Fruit fly (Drosophila melanogaster): Measurements from ENCODE around the gene CG3652.

The CG3652 gene

DNA sequence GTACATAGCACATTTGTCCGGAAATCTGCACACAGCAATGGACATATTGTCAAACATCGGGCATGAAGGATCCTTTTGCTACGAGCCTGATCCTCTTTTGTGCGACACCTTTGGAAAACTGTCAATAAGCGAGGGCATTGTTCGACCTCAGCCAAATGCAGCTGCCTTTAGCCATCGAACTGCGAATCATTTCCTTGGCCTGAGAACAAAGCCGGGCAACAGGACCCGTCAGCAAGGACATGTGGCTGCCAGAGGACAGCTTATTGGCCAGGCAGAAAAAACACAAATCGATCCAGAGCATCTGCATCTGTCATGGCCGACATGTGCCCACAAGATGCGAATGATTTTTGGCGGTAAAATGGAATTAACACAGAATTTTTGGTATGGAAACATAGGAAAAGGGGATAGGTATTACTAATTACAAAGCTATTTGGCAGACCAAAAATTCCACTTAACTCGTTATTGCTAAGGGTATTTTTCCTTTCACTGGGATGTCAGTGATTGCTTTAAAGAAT lies 23.6 kb downstream of the CG3652 start:
- TF ChIP-seq CG12605 (GFP tag; IDR thresholded peaks at IDR 0.05) (no peak), CG13204 (GFP tag; optimal IDR thresholded peaks at IDR 0.05) (no peak), CG9948 (tag; optimal IDR thresholded peaks at IDR 0.05) (no peak), rn (GFP tag; IDR thresholded peaks at IDR 0.05) (no peak), D1 (tag; optimal IDR thresholded peaks at IDR 0.05) (no peak), Pif1B (GFP tag; optimal IDR thresholded peaks at IDR 0.05) (no peak), CG14655 (GFP tag; optimal IDR thresholded peaks at IDR 0.05) (no peak)

DNA sequence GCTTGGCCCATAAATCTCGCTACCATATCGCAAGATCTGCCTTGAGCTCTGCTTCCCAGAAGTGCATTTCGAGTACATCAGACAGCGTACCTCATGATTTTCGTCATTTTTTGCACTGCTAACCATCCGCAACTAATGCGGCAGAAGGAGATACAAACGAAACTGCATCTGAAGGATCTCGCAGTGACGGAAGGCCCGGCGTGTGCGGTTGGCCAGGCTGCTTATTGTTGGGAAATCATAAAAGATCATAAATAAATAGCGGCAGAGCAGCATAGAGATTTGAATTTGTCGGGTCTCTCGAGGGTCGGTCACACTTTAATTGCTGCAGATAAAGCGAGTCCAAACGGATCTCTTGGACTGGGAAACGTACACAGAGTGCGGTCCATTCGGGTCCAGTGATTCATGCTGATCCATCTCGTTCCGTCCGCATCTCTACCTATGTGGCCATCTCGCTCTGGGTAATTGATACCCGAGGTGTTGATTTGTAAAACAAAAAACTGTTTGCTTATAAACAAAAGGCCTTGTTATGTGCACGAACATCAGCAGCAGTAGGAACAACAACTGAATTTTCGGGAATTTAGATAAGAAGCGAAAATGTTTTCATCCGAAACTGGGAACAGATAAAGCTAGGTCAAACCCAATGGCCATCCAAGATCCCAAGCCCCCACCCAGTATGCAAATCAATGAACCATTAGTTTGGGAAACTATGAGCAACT lies 25.0 kb downstream of the CG3652 start:
- no peak for TF ChIP-seq CG34367 (tag; optimal IDR thresholded peaks at IDR 0.05)
- no peak for TF ChIP-seq Ets98B (GFP tag; IDR thresholded peaks at IDR 0.05)
- TF ChIP-seq CG15710 (tag; optimal IDR thresholded peaks at IDR 0.05) = no peak
- TF ChIP-seq CG10348 (GFP tag; IDR thresholded peaks at IDR 0.05) = no peak
- no peak for TF ChIP-seq CG17806 (tag; optimal IDR thresholded peaks at IDR 0.05)
- no peak for TF ChIP-seq Pif1A (GFP tag; optimal IDR thresholded peaks at IDR 0.05)
- no peak for TF ChIP-seq Snoo (tag; optimal IDR thresholded peaks at IDR 0.05)
- no peak for TF ChIP-seq fd96Ca (GFP tag; IDR thresholded peaks at IDR 0.05)
- TF ChIP-seq CG8301 (tag; optimal IDR thresholded peaks at IDR 0.05) = no peak
- TF ChIP-seq CG9948 (tag; optimal IDR thresholded peaks at IDR 0.05) = no peak
- TF ChIP-seq CG8159 (tag; optimal IDR thresholded peaks at IDR 0.05) = no peak
- no peak for TF ChIP-seq CG32121 (GFP tag; IDR thresholded peaks at IDR 0.05)
- TF ChIP-seq EcR (GFP tag; optimal IDR thresholded peaks at IDR 0.05) = no peak
- no peak for TF ChIP-seq rn (GFP tag; IDR thresholded peaks at IDR 0.05)
- no peak for TF ChIP-seq CG4496 (GFP tag; IDR thresholded peaks at IDR 0.05)
- no peak for TF ChIP-seq gl (tag; optimal IDR thresholded peaks at IDR 0.05)

DNA sequence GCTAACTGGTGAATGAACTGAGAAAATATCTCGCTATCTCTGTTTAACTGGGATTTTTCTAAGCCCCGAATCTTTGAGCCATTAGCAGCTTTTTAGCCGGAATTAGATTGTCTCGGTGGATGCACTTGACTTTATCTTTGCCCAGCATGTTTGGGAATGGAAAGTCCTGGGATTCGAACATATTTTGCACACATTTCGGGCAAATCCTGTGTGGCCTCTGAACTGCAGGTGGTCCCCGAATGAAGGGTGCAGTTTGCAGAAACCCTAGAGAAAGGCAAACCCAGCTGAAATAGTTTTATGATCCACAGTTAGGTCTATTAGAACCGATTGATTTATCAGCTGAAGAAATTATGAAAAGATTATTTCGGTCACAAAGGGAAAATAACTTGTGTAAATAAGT lies 27.0 kb downstream of the CG3652 start:
- TF ChIP-seq Pif1A (GFP tag; optimal IDR thresholded peaks at IDR 0.05) (no peak), CG34367 (tag; optimal IDR thresholded peaks at IDR 0.05) (no peak), CG14655 (GFP tag; optimal IDR thresholded peaks at IDR 0.05) (no peak), rn (GFP tag; IDR thresholded peaks at IDR 0.05) (no peak), Pif1B (GFP tag; optimal IDR thresholded peaks at IDR 0.05) (no peak), gl (tag; optimal IDR thresholded peaks at IDR 0.05) (no peak), CG4496 (GFP tag; IDR thresholded peaks at IDR 0.05) (no peak), CG8159 (tag; optimal IDR thresholded peaks at IDR 0.05) (no peak), CG9948 (tag; optimal IDR thresholded peaks at IDR 0.05) (no peak), fd96Ca (GFP tag; IDR thresholded peaks at IDR 0.05) (no peak), CG8301 (tag; optimal IDR thresholded peaks at IDR 0.05) (no peak), D1 (tag; optimal IDR thresholded peaks at IDR 0.05) (no peak), CG10348 (GFP tag; IDR thresholded peaks at IDR 0.05) (no peak), Ets98B (GFP tag; IDR thresholded peaks at IDR 0.05) (no peak), CG12605 (GFP tag; IDR thresholded peaks at IDR 0.05) (no peak), EcR (GFP tag; optimal IDR thresholded peaks at IDR 0.05) (no peak), CG17806 (tag; optimal IDR thresholded peaks at IDR 0.05) (no peak), Snoo (tag; optimal IDR thresholded peaks at IDR 0.05) (no peak), CG32121 (GFP tag; IDR thresholded peaks at IDR 0.05) (no peak)

DNA sequence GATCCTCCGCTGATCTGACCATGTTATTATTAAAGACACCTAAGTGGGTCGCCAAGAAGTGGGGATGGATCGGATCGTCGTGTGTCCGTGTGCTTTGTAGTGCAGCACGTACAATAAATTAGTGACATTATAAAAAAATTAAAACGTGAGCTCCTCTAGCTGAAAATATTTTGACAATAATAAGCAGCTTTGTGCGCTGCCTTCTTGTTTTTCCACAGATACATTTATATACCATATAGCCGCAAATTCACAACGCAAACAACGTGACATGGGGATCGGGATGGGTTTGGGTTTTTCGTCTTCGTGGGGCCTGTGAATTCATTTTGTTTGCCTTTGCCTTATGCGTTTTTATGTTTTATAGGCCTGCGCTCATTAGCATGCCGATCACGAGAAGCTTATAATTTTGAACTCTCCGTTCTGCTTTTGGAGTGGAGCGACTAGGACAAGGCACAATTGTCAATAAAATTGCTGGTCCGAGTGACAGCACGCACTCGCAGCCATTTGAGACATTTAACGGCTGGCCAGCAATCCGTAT lies 27.8 kb downstream of the CG3652 start:
- TF ChIP-seq CG15710 (tag; optimal IDR thresholded peaks at IDR 0.05) (no peak), CG14655 (GFP tag; optimal IDR thresholded peaks at IDR 0.05) (no peak), CG9948 (tag; optimal IDR thresholded peaks at IDR 0.05) (no peak), Pif1B (GFP tag; optimal IDR thresholded peaks at IDR 0.05) (no peak), CG10348 (GFP tag; IDR thresholded peaks at IDR 0.05) (no peak), rn (GFP tag; IDR thresholded peaks at IDR 0.05) (no peak), CG17806 (tag; optimal IDR thresholded peaks at IDR 0.05) (no peak), Snoo (tag; optimal IDR thresholded peaks at IDR 0.05) (no peak), gl (tag; optimal IDR thresholded peaks at IDR 0.05) (no peak), CG32121 (GFP tag; IDR thresholded peaks at IDR 0.05) (no peak), Ets98B (GFP tag; IDR thresholded peaks at IDR 0.05) (no peak), CG34367 (tag; optimal IDR thresholded peaks at IDR 0.05) (no peak)

DNA sequence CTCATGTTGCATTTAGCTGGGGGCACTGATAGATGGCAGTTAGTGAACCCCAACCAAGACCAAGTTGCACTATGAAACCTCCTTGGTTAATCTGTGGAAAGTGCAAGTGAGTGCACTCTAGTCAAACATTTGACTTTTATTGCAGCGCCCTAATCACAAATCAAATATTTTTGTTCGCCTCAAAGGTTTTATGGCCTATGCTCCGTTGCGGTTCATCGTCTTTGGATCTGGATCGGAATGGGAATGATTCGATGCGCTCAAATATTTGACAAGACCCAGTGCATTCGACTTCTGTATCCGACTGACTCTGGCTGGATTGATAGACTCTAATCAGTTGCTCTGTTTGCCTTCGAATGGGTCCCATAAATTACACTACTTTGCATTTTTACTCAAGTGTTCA lies 28.8 kb downstream of the CG3652 start:
- TF ChIP-seq EcR (GFP tag; optimal IDR thresholded peaks at IDR 0.05) = no peak
- TF ChIP-seq Pif1B (GFP tag; optimal IDR thresholded peaks at IDR 0.05) = no peak
- TF ChIP-seq fd96Ca (GFP tag; IDR thresholded peaks at IDR 0.05) = no peak
- no peak for TF ChIP-seq CG9948 (tag; optimal IDR thresholded peaks at IDR 0.05)

DNA sequence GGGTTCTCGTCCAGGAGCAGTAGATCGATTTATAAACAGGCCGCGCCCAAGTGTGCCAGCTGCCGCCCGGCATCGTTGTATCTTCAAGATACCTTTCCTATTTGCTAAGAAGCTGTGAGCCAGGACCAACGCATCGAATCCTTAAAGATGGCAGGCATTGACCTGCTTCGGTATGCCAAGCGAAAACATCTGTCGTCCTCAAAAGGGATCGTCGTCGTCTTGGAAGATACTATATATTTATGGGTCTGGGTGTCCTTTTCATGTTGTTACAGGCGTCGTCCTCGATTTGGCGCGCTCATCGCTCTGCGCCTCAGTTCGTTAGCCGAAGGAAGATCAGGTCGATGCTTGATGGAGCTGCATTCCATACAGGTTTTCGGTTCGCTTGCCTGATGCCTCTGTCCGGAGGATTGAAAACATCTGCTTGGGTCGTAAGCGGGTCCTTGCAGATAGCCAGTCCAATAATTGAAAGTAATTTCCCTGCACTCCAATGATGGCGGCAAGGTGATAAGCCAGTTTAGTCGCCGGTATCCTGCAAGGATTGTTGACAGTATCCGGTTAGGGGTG lies 29.9 kb downstream of the CG3652 start:
- TF ChIP-seq D1 (tag; optimal IDR thresholded peaks at IDR 0.05) (no peak), CG4496 (GFP tag; IDR thresholded peaks at IDR 0.05) (no peak), Pif1A (GFP tag; optimal IDR thresholded peaks at IDR 0.05) (no peak), CG8159 (tag; optimal IDR thresholded peaks at IDR 0.05) (no peak), fd96Ca (GFP tag; IDR thresholded peaks at IDR 0.05) (no peak), CG8301 (tag; optimal IDR thresholded peaks at IDR 0.05) (no peak), Ets98B (GFP tag; IDR thresholded peaks at IDR 0.05) (no peak)

Measured in whole organism, pupa.